Fruit fly (Drosophila melanogaster): ENCODE data around the gene CG14143.

dm6 chr3L:11183965-11184364, 49.2 kb downstream of the CG14143 start:
- TF ChIP-seq dmrt93B (GFP tag; optimal IDR thresholded peaks at IDR 0.05) = no peak
- no peak for TF ChIP-seq dl (GFP tag; optimal IDR thresholded peaks at IDR 0.05; ENCODE audit: insufficient read depth in 1 of 2, partially characterized antibody in 2 of 2)
- no peak for TF ChIP-seq HLH106 (tag; optimal IDR thresholded peaks at IDR 0.05)

All from whole organism, wandering third instar larva.